Worm (Caenorhabditis elegans): Measurements from ENCODE around the gene K11D12.14.

K11D12.14 gene

DNA sequence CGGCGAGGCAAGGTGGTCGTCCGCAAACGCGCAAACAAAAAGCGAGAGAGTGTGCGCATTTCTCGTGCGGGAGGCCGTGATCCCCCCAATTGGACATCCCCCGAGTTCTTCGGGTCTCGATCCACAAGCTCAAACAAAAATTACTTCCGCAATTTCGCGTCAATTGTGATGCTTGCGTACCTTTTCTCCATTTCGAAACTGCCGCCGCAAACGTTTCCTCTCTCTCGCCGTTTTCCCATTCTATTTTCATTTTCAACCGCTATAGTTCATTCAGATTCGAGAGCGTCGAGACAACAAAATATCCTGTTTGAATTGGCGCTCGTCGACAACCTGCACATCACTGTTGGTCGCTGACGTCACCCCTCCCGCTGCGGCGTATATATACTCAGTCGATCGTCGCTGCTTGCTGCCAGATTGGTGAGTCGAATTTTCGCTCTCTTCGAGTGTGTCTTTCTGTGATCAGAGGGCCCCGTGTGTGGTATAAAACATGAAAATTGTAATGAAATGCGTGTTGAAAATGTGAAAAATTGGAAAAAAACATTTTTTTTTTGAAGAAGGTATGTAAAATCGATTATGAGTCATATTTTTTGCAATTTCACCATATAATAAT, at the start of gene K11D12.14, which contains the start of gene pqn-51:
Gene K11D12.14 (plus strand): TSS at position 304 of the 610 bp plus-strand sequence.
Gene pqn-51 (plus strand): TSS at position 275 of the 610 bp plus-strand sequence.
- no peak for TF ChIP-seq nhr-23 (tag; optimal IDR thresholded peaks at IDR 0.05)
- no peak for TF ChIP-seq ztf-11 (tag; optimal IDR thresholded peaks at IDR 0.05)
- peak; percentile 64 for TF ChIP-seq mab-5 (tag; optimal IDR thresholded peaks at IDR 0.05)
- TF ChIP-seq nhr-11 (tag; optimal IDR thresholded peaks at IDR 0.05): no peak
- TF ChIP-seq alr-1 (tag; optimal IDR thresholded peaks at IDR 0.05): no peak
- peak; percentile 48 for TF ChIP-seq ceh-16 (tag; optimal IDR thresholded peaks at IDR 0.05)
- TF ChIP-seq sem-4 (tag; optimal IDR thresholded peaks at IDR 0.05): peak; percentile 90
- no peak for TF ChIP-seq lin-39 (tag; optimal IDR thresholded peaks at IDR 0.05)
- TF ChIP-seq lsy-2 (tag; optimal IDR thresholded peaks at IDR 0.05): peak; percentile 79 to 93
- peak; percentile 96 for TF ChIP-seq C34F6.9 (tag; optimal IDR thresholded peaks at IDR 0.05)
- no peak for TF ChIP-seq elt-3 (tag; optimal IDR thresholded peaks at IDR 0.05)
- peak; percentile 81 for TF ChIP-seq snpc-4 (tag; optimal IDR thresholded peaks at IDR 0.05)
- no peak for TF ChIP-seq dmd-4 (tag; optimal IDR thresholded peaks at IDR 0.05)
- TF ChIP-seq R02D3.7 (tag; optimal IDR thresholded peaks at IDR 0.05): peak; percentile 1
- peak; percentile 79 for TF ChIP-seq blmp-1 (tag; optimal IDR thresholded peaks at IDR 0.05; ENCODE audit: insufficient read depth)
- no peak for TF ChIP-seq skn-1 (tag; optimal IDR thresholded peaks at IDR 0.05)
- peak; percentile 97 for TF ChIP-seq nhr-129 (tag; optimal IDR thresholded peaks at IDR 0.05)
- TF ChIP-seq nhr-77 (tag; optimal IDR thresholded peaks at IDR 0.05): no peak
- peak; percentile 15 for TF ChIP-seq nhr-10 (tag; optimal IDR thresholded peaks at IDR 0.05)
- no peak for TF ChIP-seq peb-1 (tag; optimal IDR thresholded peaks at IDR 0.05)
- TF ChIP-seq nhr-21 (tag; optimal IDR thresholded peaks at IDR 0.05): peak; percentile 94
- peak; percentile 86 for TF ChIP-seq egl-27 (tag; optimal IDR thresholded peaks at IDR 0.05)
- peak; percentile 35 for TF ChIP-seq unc-62 (GFP tag; optimal IDR thresholded peaks at IDR 0.05)
- TF ChIP-seq nhr-6 (tag; optimal IDR thresholded peaks at IDR 0.05): peak; percentile 88
- no peak for TF ChIP-seq elt-1 (tag; optimal IDR thresholded peaks at IDR 0.05)
- peak; percentile 98 for TF ChIP-seq Y55F3AM.14 (GFP tag; optimal IDR thresholded peaks at IDR 0.05)
- peak; percentile 90 for TF ChIP-seq nhr-25 (tag; optimal IDR thresholded peaks at IDR 0.05)
- peak; percentile 87 for TF ChIP-seq lin-13 (GFP tag; optimal IDR thresholded peaks at IDR 0.05)
- no peak for TF ChIP-seq ztf-1 (GFP tag; conservative IDR thresholded peaks at IDR 0.05)
- peak; percentile 92 for TF ChIP-seq fos-1 (tag; optimal IDR thresholded peaks at IDR 0.05)
- peak; percentile 90 for TF ChIP-seq sma-9 (GFP tag; optimal IDR thresholded peaks at IDR 0.05)
- peak; percentile 47 for TF ChIP-seq sma-9 (tag; optimal IDR thresholded peaks at IDR 0.05)
- no peak for TF ChIP-seq nhr-12 (tag; optimal IDR thresholded peaks at IDR 0.05)
- TF ChIP-seq lin-11 (tag; optimal IDR thresholded peaks at IDR 0.05): peak; percentile 92
- TF ChIP-seq aly-2 (tag; optimal IDR thresholded peaks at IDR 0.05): no peak
- TF ChIP-seq ztf-4 (tag; optimal IDR thresholded peaks at IDR 0.05): peak; percentile 89
- peak; percentile 91 for TF ChIP-seq unc-55 (GFP tag; optimal IDR thresholded peaks at IDR 0.05)
- peak; percentile 98 for TF ChIP-seq ama-1 (optimal IDR thresholded peaks at IDR 0.05)
- TF ChIP-seq mbf-1 (tag; optimal IDR thresholded peaks at IDR 0.05): no peak
- TF ChIP-seq sma-3 (GFP tag; optimal IDR thresholded peaks at IDR 0.05): peak; percentile 95
- TF ChIP-seq unc-39 (tag; optimal IDR thresholded peaks at IDR 0.05): no peak
- TF ChIP-seq gmeb-1 (tag; optimal IDR thresholded peaks at IDR 0.05): peak; percentile 92
- peak; percentile 68 for TF ChIP-seq zag-1 (tag; optimal IDR thresholded peaks at IDR 0.05)
- TF ChIP-seq mdl-1 (tag; optimal IDR thresholded peaks at IDR 0.05): peak in 1 of 2 experiments; percentile 59
- TF ChIP-seq ceh-82 (tag; optimal IDR thresholded peaks at IDR 0.05): peak; percentile 40
- peak; percentile 95 for TF ChIP-seq crh-2 (tag; optimal IDR thresholded peaks at IDR 0.05)
- TF ChIP-seq nhr-237 (tag; optimal IDR thresholded peaks at IDR 0.05): peak; percentile 61
- peak; percentile 98 for TF ChIP-seq F13H6.1 (tag; optimal IDR thresholded peaks at IDR 0.05)
- peak; percentile 95 for TF ChIP-seq ZK546.5 (tag; optimal IDR thresholded peaks at IDR 0.05)
